Fruit fly (Drosophila melanogaster) whole organism, embryonic: ENCODE results near the gene CG4658.

Source experiments
- ATbp ChIP-seq: fragments of 200-800 bp; sonication (Bioruptor generic); optimal IDR thresholded peaks from 2 replicates; lab custom pipeline; 2017; ENCODE audit warnings: missing biosample characterization, mild to moderate bottlenecking, missing genetic modification characterization, missing genetic modification reagents
- B-H1 ChIP-seq: fragments of 200-800 bp; sonication (Bioruptor generic); IDR thresholded peaks from 3 replicates; pipeline ENCODE4 v1.3.6; 2022; ENCODE audit warnings: missing biosample characterization, missing genetic modification characterization
- CG10959 ChIP-seq: fragments of 200-800 bp; sonication (Bioruptor generic); IDR thresholded peaks from 2 replicates; pipeline ENCODE4 v1.3.6; 2022; ENCODE audit warnings: missing biosample characterization, missing genetic modification characterization
- CG11247 ChIP-seq: fragments of 200-800 bp; sonication (Bioruptor generic); IDR thresholded peaks from 2 replicates; pipeline ENCODE4 v1.3.6; 2022; ENCODE audit warnings: missing biosample characterization, missing genetic modification characterization
- CG11723 ChIP-seq: fragments of 200-800 bp; sonication (Bioruptor generic); optimal IDR thresholded peaks from 2 replicates; lab custom pipeline; 2017; ENCODE audit warnings: missing biosample characterization, mild to moderate bottlenecking, missing genetic modification characterization
- CG13624 ChIP-seq: fragments of 200-800 bp; sonication (Bioruptor generic); optimal IDR thresholded peaks from 2 replicates; lab custom pipeline; 2016; ENCODE audit warnings: missing biosample characterization, missing genetic modification characterization
- CG15479 ChIP-seq: fragments of 200-800 bp; sonication (Bioruptor generic); optimal IDR thresholded peaks from 3 replicates; lab custom pipeline; 2019; ENCODE audit warnings: missing biosample characterization, mild to moderate bottlenecking, missing genetic modification characterization, moderate library complexity
- CG15514 ChIP-seq: fragments of 200-800 bp; sonication (Bioruptor generic); optimal IDR thresholded peaks from 3 replicates; lab custom pipeline; 2017; ENCODE audit warnings: missing biosample characterization, missing genetic modification characterization, mild to moderate bottlenecking, moderate library complexity, missing genetic modification reagents
- CG16863 ChIP-seq: fragments of 200-800 bp; sonication (Bioruptor generic); optimal IDR thresholded peaks from 3 replicates; lab custom pipeline; 2016; ENCODE audit warnings: missing biosample characterization, missing genetic modification characterization
- CG1792 ChIP-seq: fragments of 200-800 bp; sonication (Bioruptor generic); optimal IDR thresholded peaks from 2 replicates; lab custom pipeline; 2016; ENCODE audit warnings: missing biosample characterization, missing genetic modification characterization
- CG32532 ChIP-seq: fragments of 200-800 bp; sonication (Bioruptor generic); IDR thresholded peaks from 2 replicates; pipeline ENCODE4 v1.3.6; 2022; ENCODE audit warnings: missing biosample characterization, missing genetic modification characterization
- CG32767 ChIP-seq: fragments of 200-800 bp; sonication (Bioruptor generic); IDR thresholded peaks from 2 replicates; pipeline ENCODE4 v1.3.6; 2022; ENCODE audit warnings: missing biosample characterization, missing genetic modification characterization
- CG3407 ChIP-seq: fragments of 200-800 bp; sonication (Bioruptor generic); optimal IDR thresholded peaks from 2 replicates; lab custom pipeline; 2018; ENCODE audit warnings: missing biosample characterization, mild to moderate bottlenecking, missing genetic modification characterization
- CG7556 ChIP-seq: fragments of 200-800 bp; sonication (Bioruptor generic); optimal IDR thresholded peaks from 2 replicates; lab custom pipeline; 2017; ENCODE audit warnings: missing biosample characterization, mild to moderate bottlenecking, missing genetic modification characterization
- CG9817 ChIP-seq: fragments of 200-800 bp; sonication (Bioruptor generic); optimal IDR thresholded peaks from 2 replicates; lab custom pipeline; 2018; ENCODE audit warnings: missing biosample characterization, mild to moderate bottlenecking, missing genetic modification characterization, moderate library complexity
- Deaf1 ChIP-seq: fragments of 200-800 bp; optimal IDR thresholded peaks from 3 replicates; lab custom pipeline; 2019; ENCODE audit warnings: missing biosample characterization, mild to moderate bottlenecking, missing genetic modification characterization, moderate library complexity
- Doc3 ChIP-seq: fragments of 200-800 bp; sonication (Bioruptor generic); IDR thresholded peaks from 3 replicates; pipeline ENCODE4 v1.3.6; 2022; ENCODE audit warnings: missing biosample characterization, missing genetic modification characterization; ENCODE audit not compliant: partially characterized antibody
- Dref ChIP-seq: fragments of 200-800 bp; sonication (Bioruptor generic); IDR thresholded peaks from 2 replicates; pipeline ENCODE4 v1.3.6; 2022; ENCODE audit warnings: missing biosample characterization, missing genetic modification characterization
- Fer1 ChIP-seq: fragments of 200-800 bp; sonication (Bioruptor generic); optimal IDR thresholded peaks from 2 replicates; lab custom pipeline; 2017; ENCODE audit warnings: missing biosample characterization, mild to moderate bottlenecking, missing genetic modification characterization
- HLH4C ChIP-seq: fragments of 200-800 bp; sonication (Bioruptor generic); IDR thresholded peaks from 3 replicates; pipeline ENCODE4 v1.3.6; 2022; ENCODE audit warnings: missing biosample characterization, missing genetic modification characterization; ENCODE audit not compliant: partially characterized antibody
- HLHmδ ChIP-seq: fragments of 200-800 bp; sonication (Bioruptor generic); optimal IDR thresholded peaks from 2 replicates; lab custom pipeline; 2018; ENCODE audit warnings: missing biosample characterization, mild to moderate bottlenecking, missing genetic modification characterization, moderate library complexity
- Hand ChIP-seq: fragments of 200-800 bp; sonication (Bioruptor generic); optimal IDR thresholded peaks from 2 replicates; lab custom pipeline; 2017; ENCODE audit warnings: mild to moderate bottlenecking, missing biosample characterization, missing genetic modification reagents, missing genetic modification characterization
- Lim3 ChIP-seq: fragments of 200-800 bp; sonication (Bioruptor generic); IDR thresholded peaks from 2 replicates; pipeline ENCODE4 v1.3.6; 2022; ENCODE audit warnings: missing biosample characterization, missing genetic modification characterization
- NC2β ChIP-seq: fragments of 200-800 bp; sonication (Bioruptor generic); optimal IDR thresholded peaks from 2 replicates; lab custom pipeline; 2016; ENCODE audit warnings: missing biosample characterization, missing genetic modification characterization
- NfI ChIP-seq: fragments of 200-800 bp; sonication (Bioruptor generic); optimal IDR thresholded peaks from 3 replicates; lab custom pipeline; 2018; ENCODE audit warnings: missing biosample characterization, mild to moderate bottlenecking, missing genetic modification characterization, moderate library complexity
- Oli ChIP-seq: fragments of 200-800 bp; sonication (Bioruptor generic); optimal IDR thresholded peaks from 2 replicates; lab custom pipeline; 2018; ENCODE audit warnings: missing biosample characterization, mild to moderate bottlenecking, missing genetic modification characterization, moderate library complexity
- Rx ChIP-seq: fragments of 200-800 bp; sonication (Bioruptor generic); IDR thresholded peaks from 2 replicates; pipeline ENCODE4 v1.3.6; 2022; ENCODE audit warnings: missing biosample characterization, missing genetic modification characterization
- Side ChIP-seq: fragments of 200-800 bp; sonication (Bioruptor generic); optimal IDR thresholded peaks from 2 replicates; lab custom pipeline; 2016; ENCODE audit warnings: missing biosample characterization, missing genetic modification characterization
- Ssrp ChIP-seq: fragments of 200-800 bp; sonication (Bioruptor generic); optimal IDR thresholded peaks from 2 replicates; lab custom pipeline; 2018; ENCODE audit warnings: missing biosample characterization, mild to moderate bottlenecking, missing genetic modification characterization, moderate library complexity
- Usf ChIP-seq: fragments of 200-800 bp; sonication (Bioruptor generic); optimal IDR thresholded peaks from 2 replicates; lab custom pipeline; 2017; ENCODE audit warnings: missing genotype, missing biosample characterization, missing genetic modification characterization
- Xbp1 ChIP-seq: fragments of 200-800 bp; sonication (Bioruptor generic); optimal IDR thresholded peaks from 3 replicates; lab custom pipeline; 2016; ENCODE audit warnings: missing biosample characterization, mild to moderate bottlenecking, missing genetic modification characterization
- br ChIP-seq: fragments of >200 bp; optimal IDR thresholded peaks from 2 replicates; lab custom pipeline; 2017
- btn ChIP-seq: fragments of 200-800 bp; sonication (Bioruptor generic); optimal IDR thresholded peaks from 2 replicates; lab custom pipeline; 2016; ENCODE audit warnings: missing biosample characterization, missing genetic modification characterization
- dysf ChIP-seq: fragments of 200-800 bp; sonication (Bioruptor generic); IDR thresholded peaks from 3 replicates; pipeline ENCODE4 v1.3.6; 2022; ENCODE audit warnings: missing biosample characterization, missing genetic modification characterization
- esg ChIP-seq: fragments of 200-800 bp; sonication (Bioruptor generic); conservative IDR thresholded peaks from 2 replicates; pipeline ENCODE4 v1.3.6; 2022; ENCODE audit warnings: missing biosample characterization, missing genetic modification characterization
- gem ChIP-seq: fragments of 200-800 bp; sonication (Bioruptor generic); optimal IDR thresholded peaks from 2 replicates; lab custom pipeline; 2019; ENCODE audit warnings: missing biosample characterization, mild to moderate bottlenecking, missing genetic modification characterization, moderate library complexity
- grn ChIP-seq: fragments of 200-800 bp; sonication (Bioruptor generic); optimal IDR thresholded peaks from 3 replicates; lab custom pipeline; 2017; ENCODE audit warnings: missing biosample characterization, missing genetic modification characterization
- jigr1 ChIP-seq: fragments of 200-800 bp; sonication (Bioruptor generic); IDR thresholded peaks from 3 replicates; pipeline ENCODE4 v1.3.6; 2022; ENCODE audit warnings: missing biosample characterization, missing genetic modification characterization
- kah ChIP-seq: fragments of 200-800 bp; sonication (Bioruptor generic); optimal IDR thresholded peaks from 2 replicates; lab custom pipeline; 2018; ENCODE audit warnings: missing biosample characterization, mild to moderate bottlenecking, missing genetic modification characterization
- kni ChIP-seq: fragments of 200-800 bp; sonication (Bioruptor generic); optimal IDR thresholded peaks from 3 replicates; lab custom pipeline; 2017; ENCODE audit warnings: mild to moderate bottlenecking, missing biosample characterization, missing genetic modification reagents, missing genetic modification characterization
- luna ChIP-seq: fragments of 200-800 bp; sonication (Bioruptor generic); optimal IDR thresholded peaks from 2 replicates; lab custom pipeline; 2016; ENCODE audit warnings: missing biosample characterization, missing genetic modification characterization
- oc ChIP-seq: fragments of 200-800 bp; sonication (Bioruptor generic); optimal IDR thresholded peaks from 2 replicates; lab custom pipeline; 2018; ENCODE audit warnings: missing biosample characterization, mild to moderate bottlenecking, missing genetic modification characterization, moderate library complexity
- org-1 ChIP-seq: fragments of 200-800 bp; sonication (Bioruptor generic); optimal IDR thresholded peaks from 2 replicates; lab custom pipeline; 2017; ENCODE audit warnings: missing biosample characterization, missing genetic modification characterization
- otp ChIP-seq: fragments of 200-800 bp; sonication (Bioruptor generic); IDR thresholded peaks from 3 replicates; pipeline ENCODE4, ENCODE4 v1.3.6; 2022; ENCODE audit warnings: missing biosample characterization, missing genetic modification characterization
- pzg ChIP-seq: fragments of 200-800 bp; sonication (Bioruptor generic); optimal IDR thresholded peaks from 3 replicates; lab custom pipeline; 2018; ENCODE audit warnings: missing biosample characterization, mild to moderate bottlenecking, missing genetic modification characterization, moderate library complexity
- sr ChIP-seq: fragments of 200-800 bp; sonication (Bioruptor generic); IDR thresholded peaks from 3 replicates; pipeline ENCODE4 v1.3.6; 2022; ENCODE audit warnings: missing biosample characterization, missing genetic modification characterization
- tin ChIP-seq: fragments of 200-800 bp; sonication (Bioruptor generic); optimal IDR thresholded peaks from 3 replicates; lab custom pipeline; 2016; ENCODE audit warnings: missing biosample characterization, missing genetic modification characterization
- zf30C ChIP-seq: fragments of 200-800 bp; sonication (Bioruptor generic); optimal IDR thresholded peaks from 3 replicates; lab custom pipeline; 2018; ENCODE audit warnings: missing biosample characterization, mild to moderate bottlenecking, missing genetic modification characterization
- zfh2 ChIP-seq: fragments of 200-800 bp; sonication (Bioruptor generic); optimal IDR thresholded peaks from 2 replicates; lab custom pipeline; 2016; ENCODE audit warnings: missing biosample characterization, missing genetic modification characterization

CG4658 gene

DNA sequence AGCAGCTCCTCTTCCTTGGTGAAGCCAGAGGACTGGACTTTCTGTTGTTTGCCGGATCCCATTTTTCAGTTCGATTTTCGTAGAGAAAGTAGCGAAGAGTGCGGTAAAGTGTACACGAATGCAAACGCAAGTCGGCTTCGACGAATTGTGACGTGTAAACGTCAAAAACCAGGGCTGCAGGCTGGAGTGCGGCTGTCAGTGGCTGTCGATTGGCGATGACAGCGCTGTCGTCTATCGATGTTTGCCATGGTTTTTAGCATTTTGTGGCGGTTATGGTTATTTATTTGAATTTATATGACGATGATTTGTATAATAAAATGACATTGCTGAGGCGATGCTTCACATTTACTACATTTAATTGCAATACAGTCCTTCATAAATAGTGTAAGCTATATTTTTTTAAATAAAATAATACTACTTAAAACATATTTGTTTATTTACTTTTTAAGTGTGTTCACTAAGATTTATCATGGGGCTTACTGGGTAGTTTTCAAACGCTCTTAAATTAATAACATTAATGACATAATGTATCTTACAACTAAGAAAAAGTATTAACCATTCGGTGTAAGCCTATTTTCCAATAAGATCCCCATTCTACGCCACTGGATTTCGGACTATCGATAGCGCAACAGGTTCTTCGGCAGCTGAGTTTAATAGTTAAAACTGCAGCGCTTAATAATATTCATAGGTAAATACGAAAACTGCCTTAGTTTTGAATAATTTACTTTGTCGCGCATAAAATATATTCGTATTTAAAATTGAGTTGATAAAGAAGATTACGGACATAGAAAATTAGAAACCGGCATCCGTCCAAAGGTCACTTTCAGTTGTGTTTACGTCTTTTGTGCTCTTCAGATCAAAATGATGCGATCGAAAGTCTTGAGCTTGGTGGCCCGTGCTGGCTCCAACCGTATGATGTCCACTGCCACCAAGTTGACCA, 38.6 kb upstream of the CG4658 start, which contains the start of the genes CG5885 and CG4598 (continued):
- TF ChIP-seq ATbp (peak; percentile 55), CG3407 (GFP tag; lab: Kevin White, UChicago) (peak; percentile 54), dysf (GFP tag; lab: Robert Waterston, UW) (peak; percentile 72; the same call in 2 of the 3 replicates), Hand (GFP tag; lab: Kevin White, UChicago) (no peak), esg (GFP tag; lab: Robert Waterston, UW) (peak; percentile 37; the same call in 1 of the 2 replicates), oc (tag; lab: Kevin White, UChicago) (no peak), CG16863 (GFP tag; lab: Kevin White, UChicago) (peak; percentile 27), tin (GFP tag; lab: Kevin White, UChicago) (peak; percentile 48), Oli (tag; lab: Kevin White, UChicago) (peak; percentile 62), org-1 (GFP tag; lab: Kevin White, UChicago) (no peak), CG11247 (GFP tag; lab: Robert Waterston, UW) (no peak; the same call in 1 of the 2 replicates), CG15514 (peak; percentile 64), kah (GFP tag; lab: Kevin White, UChicago) (peak; percentile 59), otp (GFP tag; lab: Robert Waterston, UW) (peak; percentile 42; the same call in 2 of the 3 replicates), CG15479 (GFP tag; lab: Kevin White, UChicago) (no peak), CG32532 (GFP tag; lab: Robert Waterston, UW) (peak; percentile 79), sr (no peak; the same call in 2 of the 3 replicates), Deaf1 (tag; lab: Kevin White, UChicago) (peak; percentile 89), br (no peak), Dref (GFP tag; lab: Robert Waterston, UW) (peak; percentile 94), NC2β (GFP tag; lab: Kevin White, UChicago) (peak; percentile 44), CG1792 (GFP tag; lab: Kevin White, UChicago) (no peak), zf30C (no peak), luna (GFP tag; lab: Kevin White, UChicago) (no peak), pzg (GFP tag; lab: Kevin White, UChicago) (peak; percentile 90), Ssrp (tag; lab: Kevin White, UChicago) (peak; percentile 70), CG13624 (GFP tag; lab: Kevin White, UChicago) (peak; percentile 32), zfh2 (GFP tag; lab: Kevin White, UChicago) (peak; percentile 51), btn (GFP tag; lab: Kevin White, UChicago) (no peak), Side (no peak), jigr1 (GFP tag; lab: Robert Waterston, UW) (no peak), Usf (GFP tag; lab: Kevin White, UChicago) (no peak), grn (GFP tag; lab: Kevin White, UChicago) (no peak), Xbp1 (GFP tag; lab: Kevin White, UChicago) (peak; percentile 81), gem (tag; lab: Kevin White, UChicago) (peak; percentile 87), CG11723 (GFP tag; lab: Kevin White, UChicago) (peak; percentile 21), CG7556 (GFP tag; lab: Kevin White, UChicago) (peak; percentile 71), kni (GFP tag; lab: Kevin White, UChicago) (no peak), HLHmδ (GFP tag; lab: Kevin White, UChicago) (no peak), Doc3 (GFP tag; lab: Robert Waterston, UW) (peak; percentile 59; the same call in 2 of the 3 replicates), Fer1 (GFP tag; lab: Kevin White, UChicago) (peak; percentile 48), HLH4C (GFP tag; lab: Robert Waterston, UW) (peak; percentile 82), Lim3 (no peak), Rx (GFP tag; lab: Robert Waterston, UW) (peak; percentile 35; the same call in 1 of the 2 replicates), B-H1 (GFP tag; lab: Robert Waterston, UW) (no peak), CG10959 (GFP tag; lab: Robert Waterston, UW) (peak; percentile 52), CG32767 (peak; percentile 34; the same call in 1 of the 2 replicates), CG9817 (peak; percentile 34), NfI (GFP tag; lab: Kevin White, UChicago) (peak; percentile 69)
